Worm (Caenorhabditis elegans) whole organism, early embryonic: Measurements from ENCODE around the gene C34F6.1.

Experiments used
- B0310.2 ChIP-seq: sonication (generic microtip); optimal IDR thresholded peaks from 2 replicates; lab custom pipeline; 2016; ENCODE audit warnings: mild to moderate bottlenecking, missing genetic modification characterization, missing compliant biosample characterization
- F13C5.2 ChIP-seq: sonication (generic microtip); optimal IDR thresholded peaks from 2 replicates; lab custom pipeline; 2017; ENCODE audit warnings: mild to moderate bottlenecking, missing genetic modification characterization, inconsistent platforms, missing compliant biosample characterization
- aly-1 ChIP-seq: sonication (generic microtip); optimal IDR thresholded peaks from 2 replicates; lab custom pipeline; 2016; ENCODE audit warnings: missing genetic modification characterization, missing compliant biosample characterization
- ama-1 ChIP-seq: fragments of 150-350 bp; optimal IDR thresholded peaks from 2 replicates; lab custom pipeline; 2014
- ceh-13 ChIP-seq: fragments of 200-800 bp; sonication (Bioruptor generic); optimal IDR thresholded peaks from 2 replicates; lab custom pipeline; 2018; ENCODE audit warnings: mild to moderate bottlenecking, missing genetic modification characterization, missing compliant biosample characterization
- ceh-36 ChIP-seq: sonication (generic microtip); optimal IDR thresholded peaks from 2 replicates; lab custom pipeline; 2016; ENCODE audit warnings: missing genetic modification characterization, inconsistent platforms, missing compliant biosample characterization
- ets-7 ChIP-seq: sonication (generic microtip); optimal IDR thresholded peaks from 2 replicates; lab custom pipeline; 2016; ENCODE audit warnings: missing genotype, missing genetic modification characterization, missing compliant biosample characterization
- flt-1 ChIP-seq: fragments of 200-800 bp; sonication (Bioruptor generic); IDR thresholded peaks from 2 replicates; pipeline ENCODE4 v1.3.6; 2022; ENCODE audit warnings: missing genetic modification characterization, missing compliant biosample characterization
- hmbx-1 ChIP-seq: sonication (generic microtip); optimal IDR thresholded peaks from 2 replicates; lab custom pipeline; 2016; ENCODE audit warnings: mild to moderate bottlenecking, missing genetic modification characterization, missing compliant biosample characterization
- hmg-4 ChIP-seq: fragments of 200-800 bp; sonication (Bioruptor generic); optimal IDR thresholded peaks from 2 replicates; lab custom pipeline; 2018; ENCODE audit warnings: mild to moderate bottlenecking, missing genetic modification characterization, missing compliant biosample characterization
- hnd-1 ChIP-seq: sonication (generic microtip); optimal IDR thresholded peaks from 2 replicates; lab custom pipeline; 2016; ENCODE audit warnings: missing genetic modification characterization, missing compliant biosample characterization
- pes-1 ChIP-seq: fragments of 200-800 bp; sonication (Bioruptor generic); IDR thresholded peaks from 2 replicates; pipeline ENCODE4 v1.3.6; 2022; ENCODE audit warnings: missing genetic modification reagents, missing genetic modification characterization, missing compliant biosample characterization
- scrt-1 ChIP-seq: fragments of 200-800 bp; sonication (Bioruptor generic); IDR thresholded peaks from 2 replicates; pipeline ENCODE4 v1.3.6; 2022; ENCODE audit warnings: missing genetic modification characterization, missing compliant biosample characterization
- sea-1 ChIP-seq: fragments of 200-800 bp; sonication (Bioruptor generic); conservative IDR thresholded peaks from 2 replicates; pipeline ENCODE4 v1.3.6; 2022; ENCODE audit warnings: missing genetic modification characterization, missing compliant biosample characterization
- tbx-11 ChIP-seq: fragments of 200-800 bp; sonication (Bioruptor generic); IDR thresholded peaks from 2 replicates; pipeline ENCODE4 v1.3.6; 2022; ENCODE audit warnings: missing genetic modification characterization, missing compliant biosample characterization
- tbx-37 ChIP-seq: fragments of 200-800 bp; sonication (Bioruptor generic); conservative IDR thresholded peaks from 2 replicates; pipeline ENCODE4 v1.3.6; 2022; ENCODE audit warnings: missing genetic modification reagents, missing genetic modification characterization, missing compliant biosample characterization
- tra-4 ChIP-seq: sonication (generic microtip); optimal IDR thresholded peaks from 2 replicates; lab custom pipeline; 2017; ENCODE audit warnings: missing genetic modification characterization, missing compliant biosample characterization

Gene C34F6.1

ce11 chrX:11215420-11216050 lies 18.9 kb upstream of the C34F6.1 start, which contains the start of the genes C34F6.7 and idh-2:
Gene C34F6.7, minus strand, starts transcription at chrX:11215470.
Gene idh-2, plus strand, starts transcription at chrX:11216000.
- no peak for TF ChIP-seq ets-7 (tag; lab: Kevin White, UChicago)
- TF ChIP-seq hmbx-1 (tag; lab: Kevin White, UChicago) = no peak
- TF ChIP-seq hmg-4 (GFP tag; lab: Kevin White, UChicago) = peak; percentile 46
- TF ChIP-seq sea-1 = 0 out of 2 replicates have a peak, but pooled peaks have one; percentile 14
- TF ChIP-seq ceh-36 (tag; lab: Kevin White, UChicago) = no peak

- TF ChIP-seq tra-4 (no peak), aly-1 (tag; lab: Kevin White, UChicago) (no peak), tbx-11 (GFP tag; lab: Robert Waterston, UW) (no peak), ceh-13 (GFP tag; lab: Kevin White, UChicago) (no peak), F13C5.2 (tag; lab: Kevin White, UChicago) (no peak), tbx-37 (GFP tag; lab: Robert Waterston, UW) (no peak), ets-7 (tag; lab: Kevin White, UChicago) (no peak), scrt-1 (GFP tag; lab: Robert Waterston, UW) (no peak), ama-1 (lab: Kevin White, UChicago) (no peak), flt-1 (GFP tag; lab: Robert Waterston, UW) (no peak), hmg-4 (GFP tag; lab: Kevin White, UChicago) (no peak), ceh-36 (tag; lab: Kevin White, UChicago) (no peak), hnd-1 (tag; lab: Kevin White, UChicago) (no peak), pes-1 (GFP tag; lab: Robert Waterston, UW) (no peak)
These were observed 14.7 kb upstream of the C34F6.1 start for ce11 chrX:11211360-11211759.

ce11 chrX:11210417-11210816 lies 13.8 kb upstream of the C34F6.1 start:
- TF ChIP-seq hmbx-1 (tag; lab: Kevin White, UChicago) (no peak), B0310.2 (no peak), hmg-4 (GFP tag; lab: Kevin White, UChicago) (peak; percentile 63), ama-1 (lab: Kevin White, UChicago) (no peak)

ce11 chrX:11208788-11209187 lies 12.1 kb upstream of the C34F6.1 start, which contains the start of gene C34F6.5:
Gene C34F6.5, minus strand, starts transcription at chrX:11208888.
- TF ChIP-seq hnd-1 (tag; lab: Kevin White, UChicago) = no peak
- no peak for TF ChIP-seq ama-1 (lab: Kevin White, UChicago)
- TF ChIP-seq sea-1 = no peak
- TF ChIP-seq hmbx-1 (tag; lab: Kevin White, UChicago) = no peak
- TF ChIP-seq aly-1 (tag; lab: Kevin White, UChicago) = no peak
- no peak for TF ChIP-seq ceh-36 (tag; lab: Kevin White, UChicago)
- no peak for TF ChIP-seq hmg-4 (GFP tag; lab: Kevin White, UChicago)
- no peak for TF ChIP-seq F13C5.2 (tag; lab: Kevin White, UChicago)
- no peak for TF ChIP-seq tra-4
- TF ChIP-seq ceh-13 (GFP tag; lab: Kevin White, UChicago) = no peak
- TF ChIP-seq scrt-1 (GFP tag; lab: Robert Waterston, UW) = no peak
- TF ChIP-seq B0310.2 = no peak
- no peak for TF ChIP-seq tbx-11 (GFP tag; lab: Robert Waterston, UW)
- no peak for TF ChIP-seq flt-1 (GFP tag; lab: Robert Waterston, UW)
- TF ChIP-seq pes-1 (GFP tag; lab: Robert Waterston, UW) = no peak
- no peak for TF ChIP-seq tbx-37 (GFP tag; lab: Robert Waterston, UW)
- TF ChIP-seq ets-7 (tag; lab: Kevin White, UChicago) = no peak

- TF ChIP-seq hnd-1 (tag; lab: Kevin White, UChicago) (no peak), B0310.2 (no peak), tbx-11 (GFP tag; lab: Robert Waterston, UW) (no peak), ceh-13 (GFP tag; lab: Kevin White, UChicago) (no peak), tra-4 (no peak), ama-1 (lab: Kevin White, UChicago) (no peak), ets-7 (tag; lab: Kevin White, UChicago) (peak; percentile 18), ceh-36 (tag; lab: Kevin White, UChicago) (no peak), hmg-4 (GFP tag; lab: Kevin White, UChicago) (no peak), F13C5.2 (tag; lab: Kevin White, UChicago) (peak; percentile 60), aly-1 (tag; lab: Kevin White, UChicago) (no peak), hmbx-1 (tag; lab: Kevin White, UChicago) (no peak), scrt-1 (GFP tag; lab: Robert Waterston, UW) (no peak), sea-1 (no peak), tbx-37 (GFP tag; lab: Robert Waterston, UW) (no peak), flt-1 (GFP tag; lab: Robert Waterston, UW) (no peak), pes-1 (GFP tag; lab: Robert Waterston, UW) (0 out of 2 replicates have a peak, but pooled peaks have one; percentile 20)
These were observed 10.3 kb upstream of the C34F6.1 start, which contains the start of gene hst-2 for ce11 chrX:11206953-11207352. Gene hst-2, minus strand, starts transcription at chrX:11207155.

ce11 chrX:11203773-11204172 lies 7.1 kb upstream of the C34F6.1 start, which contains the start of gene C34F6.11:
Gene C34F6.11, minus strand, starts transcription at chrX:11203932.
- TF ChIP-seq tbx-37 (GFP tag; lab: Robert Waterston, UW) (no peak), tbx-11 (GFP tag; lab: Robert Waterston, UW) (no peak), aly-1 (tag; lab: Kevin White, UChicago) (no peak), F13C5.2 (tag; lab: Kevin White, UChicago) (no peak), scrt-1 (GFP tag; lab: Robert Waterston, UW) (no peak), sea-1 (no peak), ets-7 (tag; lab: Kevin White, UChicago) (no peak), B0310.2 (no peak), pes-1 (GFP tag; lab: Robert Waterston, UW) (no peak), hnd-1 (tag; lab: Kevin White, UChicago) (no peak), ama-1 (lab: Kevin White, UChicago) (no peak), flt-1 (GFP tag; lab: Robert Waterston, UW) (no peak), hmg-4 (GFP tag; lab: Kevin White, UChicago) (no peak), ceh-36 (tag; lab: Kevin White, UChicago) (no peak), ceh-13 (GFP tag; lab: Kevin White, UChicago) (no peak), hmbx-1 (tag; lab: Kevin White, UChicago) (no peak), tra-4 (no peak)
